Fruit fly (Drosophila melanogaster): ENCODE measurements around the gene nkd.
"Not testable (repeated sequence)": the region's sequence is repeated elsewhere in the genome, so short reads cannot be mapped to it uniquely, and the experiment has no call there.

DNA sequence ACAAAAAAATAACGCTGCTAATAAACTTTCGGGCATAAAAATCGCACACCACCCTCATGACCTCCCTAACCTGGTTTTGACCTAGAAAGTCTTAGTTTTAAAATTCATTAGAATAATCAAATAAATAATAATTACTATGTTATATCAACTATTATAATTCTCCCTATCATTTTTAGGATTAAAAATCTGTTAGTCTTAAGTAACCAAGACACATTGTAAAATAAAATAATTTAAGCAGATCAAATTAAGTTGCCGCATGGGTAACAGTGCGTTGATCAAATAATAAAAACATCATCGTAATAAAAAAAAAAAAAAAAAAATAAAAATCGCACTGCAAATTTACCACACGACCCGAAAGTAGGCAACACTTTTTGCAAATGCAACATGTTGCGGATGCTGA is 36.4 kb downstream of the nkd start:
- TF ChIP-seq Chrac-16 (GFP tag; optimal IDR thresholded peaks at IDR 0.05); sim (GFP tag; IDR thresholded peaks at IDR 0.05); Dbx (GFP tag; IDR thresholded peaks at IDR 0.05); BEAF-32 (GFP tag; optimal IDR thresholded peaks at IDR 0.05): not testable (repeated sequence)
